Worm (Caenorhabditis elegans) whole organism, L3 larva: ENCODE measurements around the gene ZK1320.2.

Experiments
- egl-27 ChIP-seq: sonication (generic microtip); optimal IDR thresholded peaks from 4 replicates; lab custom pipeline; 2017; ENCODE audit warnings: missing biosample characterization, missing genetic modification reagents, missing genetic modification characterization
- sea-2 ChIP-seq: fragments of 150-350 bp; sonication (generic microtip); optimal IDR thresholded peaks from 4 replicates; lab custom pipeline; 2014; ENCODE audit warnings: missing biosample characterization, missing genetic modification reagents, missing genetic modification characterization
- skn-1 ChIP-seq: fragments of 150-350 bp; optimal IDR thresholded peaks from 2 replicates; lab custom pipeline; 2014; ENCODE audit warnings: missing biosample characterization, missing genetic modification characterization
- zag-1 ChIP-seq: fragments of 150-350 bp; optimal IDR thresholded peaks from 2 replicates; lab custom pipeline; 2014; ENCODE audit warnings: missing biosample characterization, missing genetic modification characterization

- TF ChIP-seq sea-2 (GFP tag; lab: Kevin White, UChicago): no peak
- TF ChIP-seq zag-1 (tag; lab: Kevin White, UChicago): no peak
- no peak for TF ChIP-seq skn-1
- no peak for TF ChIP-seq egl-27 (tag; lab: Kevin White, UChicago)
Observed at ce11 chrII:9618759-9619158, 40.0 kb downstream of the ZK1320.2 start.
